Worm (Caenorhabditis elegans) whole organism, young adult: ENCODE measurements around the gene BE10.3.
A peak's percentile ranks its signal among the peaks of the same experiment; 100 is the strongest.

Experiments
- B0019.2 ChIP-seq: fragments of 200-800 bp; sonication (Bioruptor generic); conservative IDR thresholded peaks from 2 replicates; pipeline ENCODE4 v1.3.6; 2022; ENCODE audit warnings: missing genetic modification reagents, missing genetic modification characterization, missing compliant biosample characterization
- B0035.1 ChIP-seq: sonication (generic microtip); optimal IDR thresholded peaks from 2 replicates; lab custom pipeline; 2016; ENCODE audit warnings: missing genetic modification characterization, mild to moderate bottlenecking, missing compliant biosample characterization, missing genotype, missing genetic modification reagents
- F55B11.4 ChIP-seq: sonication (generic microtip); optimal IDR thresholded peaks from 2 replicates; lab custom pipeline; 2016; ENCODE audit warnings: missing compliant biosample characterization, missing genetic modification characterization, borderline replicate concordance; ENCODE audit not compliant: insufficient read depth
- F57A8.1 ChIP-seq: fragments of 200-800 bp; sonication (Bioruptor generic); optimal IDR thresholded peaks from 2 replicates; lab custom pipeline; 2018; ENCODE audit warnings: mild to moderate bottlenecking, missing genetic modification characterization, moderate library complexity, missing compliant biosample characterization
- Y67H2A.10 ChIP-seq: fragments of 200-800 bp; sonication (Bioruptor generic); conservative IDR thresholded peaks from 2 replicates; pipeline ENCODE4 v1.3.6; 2022; ENCODE audit warnings: missing genetic modification reagents, missing genetic modification characterization, missing compliant biosample characterization
- attf-3 ChIP-seq: fragments of 200-800 bp; sonication (Bioruptor generic); conservative IDR thresholded peaks from 2 replicates; pipeline ENCODE4 v1.3.6; 2022; ENCODE audit warnings: missing genetic modification reagents, missing genetic modification characterization, missing compliant biosample characterization
- ccch-3 ChIP-seq: fragments of 200-800 bp; sonication (Bioruptor generic); optimal IDR thresholded peaks from 2 replicates; lab custom pipeline; 2018; ENCODE audit warnings: mild to moderate bottlenecking, missing genetic modification characterization, missing compliant biosample characterization
- cebp-1 ChIP-seq, 2 experiments: fragments of 200-800 bp in 1 of 2; sonication (Bioruptor generic) in 1 of 2; sonication (generic microtip) in 1 of 2; IDR thresholded peaks in 1 of 2; optimal IDR thresholded peaks in 1 of 2; 2 replicates each; pipeline versions ENCODE4 v1.3.6 to Lab custom; 2017 to 2022; ENCODE audit warnings: missing compliant biosample characterization in 2 of 2, missing genetic modification characterization in 2 of 2, mild to moderate bottlenecking in 1 of 2, missing genetic modification reagents in 1 of 2, moderate library complexity in 1 of 2
- ceh-100 ChIP-seq: fragments of 200-800 bp; sonication (Bioruptor generic); IDR thresholded peaks from 2 replicates; pipeline ENCODE4 v1.3.6; 2022; ENCODE audit warnings: missing genetic modification reagents, missing genetic modification characterization, missing compliant biosample characterization
- ceh-40 ChIP-seq: fragments of 200-800 bp; sonication (Bioruptor generic); IDR thresholded peaks from 2 replicates; pipeline ENCODE4 v1.3.6; 2022; ENCODE audit warnings: missing genetic modification characterization, missing compliant biosample characterization
- ceh-79 ChIP-seq: sonication (generic microtip); optimal IDR thresholded peaks from 2 replicates; lab custom pipeline; 2017; ENCODE audit warnings: mild to moderate bottlenecking, missing genetic modification characterization, missing compliant biosample characterization
- chd-7 ChIP-seq: sonication (generic microtip); optimal IDR thresholded peaks from 2 replicates; lab custom pipeline; 2016; ENCODE audit warnings: mild to moderate bottlenecking, missing genetic modification characterization, moderate library complexity, missing compliant biosample characterization
- die-1 ChIP-seq: sonication (generic microtip); optimal IDR thresholded peaks from 2 replicates; lab custom pipeline; 2016; ENCODE audit warnings: missing genotype, mild to moderate bottlenecking, missing genetic modification characterization, missing compliant biosample characterization
- dox-1 ChIP-seq: fragments of 200-800 bp; sonication (Bioruptor generic); IDR thresholded peaks from 2 replicates; pipeline ENCODE4 v1.3.6; 2022; ENCODE audit warnings: missing genetic modification reagents, missing genetic modification characterization, missing compliant biosample characterization
- egl-18 ChIP-seq: fragments of 200-800 bp; sonication (Bioruptor generic); IDR thresholded peaks from 2 replicates; pipeline ENCODE4 v1.3.6; 2022; ENCODE audit warnings: missing genetic modification reagents, missing genetic modification characterization, missing compliant biosample characterization
- hrde-1 ChIP-seq: sonication (generic microtip); optimal IDR thresholded peaks from 2 replicates; lab custom pipeline; 2016; ENCODE audit warnings: missing genetic modification characterization, mild to moderate bottlenecking, missing compliant biosample characterization, moderate library complexity, missing genotype, missing genetic modification reagents, borderline replicate concordance
- madf-8 ChIP-seq: fragments of 200-800 bp; sonication (Bioruptor generic); conservative IDR thresholded peaks from 2 replicates; pipeline ENCODE4 v1.3.6; 2022; ENCODE audit warnings: missing genetic modification reagents, missing genetic modification characterization, missing compliant biosample characterization
- mxl-1 ChIP-seq: sonication (generic microtip); optimal IDR thresholded peaks from 2 replicates; lab custom pipeline; 2016; ENCODE audit warnings: missing genetic modification characterization, missing compliant biosample characterization
- nfyb-1 ChIP-seq: fragments of 200-800 bp; sonication (Bioruptor generic); IDR thresholded peaks from 2 replicates; pipeline ENCODE4 v1.3.6; 2022; ENCODE audit warnings: missing genetic modification reagents, missing genetic modification characterization, missing compliant biosample characterization
- nhr-80 ChIP-seq: sonication (generic microtip); optimal IDR thresholded peaks from 2 replicates; lab custom pipeline; 2016; ENCODE audit warnings: missing genetic modification characterization, missing compliant biosample characterization
- nhr-90 ChIP-seq: sonication (generic microtip); optimal IDR thresholded peaks from 2 replicates; lab custom pipeline; 2016; ENCODE audit warnings: missing genotype, mild to moderate bottlenecking, missing genetic modification characterization, missing compliant biosample characterization
- pbrm-1 ChIP-seq: fragments of 200-800 bp; sonication (Bioruptor generic); IDR thresholded peaks from 2 replicates; pipeline ENCODE4 v1.3.6; 2022; ENCODE audit warnings: missing genetic modification reagents, missing genetic modification characterization, missing compliant biosample characterization
- pha-4 ChIP-seq: fragments of 150-350 bp; sonication (generic microtip); optimal IDR thresholded peaks from 2 replicates; lab custom pipeline; 2014; ENCODE audit warnings: missing biosample characterization, missing genetic modification reagents, missing genetic modification characterization
- rec-8 ChIP-seq, 2 experiments: sonication (generic microtip); optimal IDR thresholded peaks; 2 replicates each; lab custom pipeline; 2016; ENCODE audit warnings: mild to moderate bottlenecking in 2 of 2, missing genetic modification characterization in 2 of 2, missing genetic modification reagents in 2 of 2, missing genotype in 2 of 2, missing biosample characterization in 1 of 2, missing compliant biosample characterization in 1 of 2, moderate library complexity in 1 of 2
- rpc-1 ChIP-seq, 2 experiments: fragments of 150-350 bp in 1 of 2; sonication (generic microtip) in 1 of 2; optimal IDR thresholded peaks; 2 replicates each; lab custom pipeline; 2014 to 2018; ENCODE audit warnings: missing biosample characterization in 1 of 2, missing genetic modification characterization in 1 of 2, missing genetic modification reagents in 1 of 2, missing genotype in 1 of 2
- snpc-1.1 ChIP-seq: sonication (generic microtip); optimal IDR thresholded peaks from 2 replicates; lab custom pipeline; 2017; ENCODE audit warnings: missing genetic modification characterization, mild to moderate bottlenecking, missing compliant biosample characterization, antibody characterized with exemption, moderate library complexity, missing genotype, missing genetic modification reagents; ENCODE audit not compliant: insufficient read depth
- sptf-2 ChIP-seq: fragments of 200-800 bp; sonication (Bioruptor generic); optimal IDR thresholded peaks from 2 replicates; lab custom pipeline; 2018; ENCODE audit warnings: mild to moderate bottlenecking, missing genetic modification characterization, missing compliant biosample characterization
- tbp1 ChIP-seq: fragments of 200-800 bp; sonication (Bioruptor generic); optimal IDR thresholded peaks from 2 replicates; lab custom pipeline; 2018; ENCODE audit warnings: mild to moderate bottlenecking, missing genetic modification characterization, missing compliant biosample characterization
- tbx-9 ChIP-seq: sonication (generic microtip); optimal IDR thresholded peaks from 2 replicates; lab custom pipeline; 2016; ENCODE audit warnings: borderline replicate concordance, missing genetic modification characterization, inconsistent platforms, missing compliant biosample characterization
- unc-130 ChIP-seq: sonication (generic microtip); optimal IDR thresholded peaks from 2 replicates; lab custom pipeline; 2016; ENCODE audit warnings: missing genetic modification reagents, missing genetic modification characterization, missing compliant biosample characterization
- ztf-22 ChIP-seq: fragments of 200-800 bp; sonication (Bioruptor generic); optimal IDR thresholded peaks from 2 replicates; lab custom pipeline; 2018; ENCODE audit warnings: mild to moderate bottlenecking, missing genetic modification characterization, moderate library complexity, missing compliant biosample characterization

Gene BE10.3

DNA sequence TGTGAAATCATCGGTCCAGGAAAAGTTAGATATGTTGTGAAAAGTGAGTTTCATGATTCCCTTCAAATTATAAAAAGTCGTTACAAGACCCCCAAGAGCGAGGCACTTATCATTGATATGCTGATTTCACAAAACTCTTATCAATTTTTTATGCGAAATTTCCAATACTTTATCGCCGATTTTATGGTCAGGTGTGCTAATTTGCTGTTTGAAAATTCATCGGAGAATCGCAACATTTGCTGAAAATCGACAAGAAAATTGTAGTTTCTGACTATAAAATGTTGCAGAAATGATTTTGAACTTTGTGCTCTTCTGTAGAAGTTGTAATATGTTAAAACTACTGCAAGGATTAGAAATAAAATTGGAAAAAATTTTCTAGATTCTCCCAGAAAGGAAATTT is 23.9 kb downstream of the BE10.3 start:
- no peak for TF ChIP-seq ccch-3 (GFP tag; lab: Kevin White, UChicago)
- TF ChIP-seq B0019.2 (GFP tag; lab: Robert Waterston, UW): no peak
- TF ChIP-seq ceh-79 (tag; lab: Kevin White, UChicago): no peak
- TF ChIP-seq mxl-1 (tag; lab: Kevin White, UChicago): no peak
- no peak for TF ChIP-seq snpc-1.1 (tag; lab: Kevin White, UChicago)
- TF ChIP-seq tbp1 (GFP tag; lab: Kevin White, UChicago): no peak
- no peak for TF ChIP-seq unc-130 (GFP tag; lab: Kevin White, UChicago)
- no peak for TF ChIP-seq cebp-1 (GFP tag; IDR thresholded peaks at IDR 0.05; lab: Robert Waterston, UW)
- TF ChIP-seq cebp-1 (tag; optimal IDR thresholded peaks at IDR 0.05; lab: Kevin White, UChicago): no peak
- no peak for TF ChIP-seq dox-1
- no peak for TF ChIP-seq B0035.1 (tag; lab: Kevin White, UChicago)
- no peak for TF ChIP-seq chd-7
- no peak for TF ChIP-seq F55B11.4 (tag; lab: Kevin White, UChicago)
- TF ChIP-seq egl-18 (GFP tag; lab: Robert Waterston, UW): no peak
- TF ChIP-seq hrde-1: no peak
- TF ChIP-seq pbrm-1: no peak
- TF ChIP-seq ztf-22 (GFP tag; lab: Kevin White, UChicago): no peak
- TF ChIP-seq madf-8 (GFP tag; lab: Robert Waterston, UW): no peak
- no peak for TF ChIP-seq tbx-9 (tag; lab: Kevin White, UChicago)

DNA sequence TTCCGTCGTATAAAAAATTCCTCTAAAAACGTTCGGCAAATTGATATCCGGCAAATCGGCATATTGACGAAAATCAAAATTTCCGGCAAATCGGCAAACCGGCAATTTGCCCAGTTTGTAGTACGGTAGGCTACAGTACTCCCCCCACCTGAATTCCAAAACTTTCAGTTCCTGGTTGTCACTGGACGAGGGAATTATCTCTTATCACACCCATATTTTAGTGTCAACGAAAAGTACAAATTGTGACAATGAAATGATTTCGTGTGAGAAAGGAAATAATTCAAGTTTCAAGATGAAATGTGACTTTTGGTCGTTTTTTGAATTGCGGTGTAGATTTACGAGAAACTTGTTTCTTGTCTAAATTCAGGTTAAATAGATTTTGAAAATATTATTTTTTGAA is 25.3 kb downstream of the BE10.3 start:
- TF ChIP-seq pha-4: no peak
- peak; percentile 43 for TF ChIP-seq nhr-80
- TF ChIP-seq, all 124 proteins: peak for 1

DNA sequence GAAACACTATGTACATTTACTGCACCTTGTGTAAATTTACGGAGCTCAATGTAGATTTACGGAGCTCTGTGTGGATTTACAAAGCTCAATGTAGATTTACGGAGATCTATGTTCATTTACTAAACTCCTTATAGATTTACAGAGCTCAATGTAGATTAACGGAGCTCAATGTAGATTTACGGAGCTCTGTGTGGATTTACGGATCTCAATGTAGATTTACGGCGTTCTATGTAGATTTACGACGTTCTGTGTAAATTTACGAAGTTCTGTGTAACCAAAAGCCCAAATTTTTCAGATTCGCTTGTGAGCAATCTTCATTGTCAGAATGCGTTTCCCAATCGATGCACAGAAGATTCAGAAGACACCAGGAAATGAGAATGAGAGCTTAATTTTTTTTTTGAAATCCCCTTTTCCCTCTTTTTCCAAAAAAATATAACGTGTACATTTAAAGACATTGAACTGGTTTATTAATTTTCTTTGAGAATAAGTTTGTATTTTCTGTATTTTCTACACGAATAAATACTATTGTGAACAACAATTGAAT is 29.0 kb downstream of the BE10.3 start:
- no peak for TF ChIP-seq sptf-2 (GFP tag; lab: Kevin White, UChicago)
- 0 out of 2 replicates have a peak, but pooled peaks have one; percentile 7 for TF ChIP-seq nfyb-1 (GFP tag; lab: Robert Waterston, UW)
- no peak for TF ChIP-seq F57A8.1 (GFP tag; lab: Kevin White, UChicago)
- no peak for TF ChIP-seq ztf-22 (GFP tag; lab: Kevin White, UChicago)
- no peak for TF ChIP-seq pbrm-1

DNA sequence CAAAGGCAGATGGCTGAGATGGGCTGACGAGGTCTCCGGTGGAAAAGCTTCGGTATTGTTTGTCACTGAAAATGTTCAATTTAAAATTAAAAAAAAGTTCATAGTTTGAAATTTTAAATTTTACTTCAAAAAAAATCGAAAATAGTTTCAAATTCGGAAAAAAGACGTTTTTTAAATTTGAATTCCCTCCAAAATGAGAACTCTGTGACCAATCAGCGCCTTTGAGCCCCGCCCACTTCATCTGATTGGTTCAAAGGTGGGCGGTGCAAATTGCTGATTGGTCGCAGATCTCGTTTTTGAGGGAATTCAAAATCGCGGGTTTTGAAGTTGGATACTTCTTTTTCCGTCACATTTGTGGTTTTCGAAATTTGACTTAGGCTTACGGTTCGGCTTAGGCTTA is 30.5 kb downstream of the BE10.3 start:
- TF ChIP-seq Y67H2A.10 (GFP tag; lab: Robert Waterston, UW) (no peak), ceh-40 (no peak), ceh-100 (GFP tag; lab: Robert Waterston, UW) (no peak), rec-8 (tag; optimal IDR thresholded peaks at IDR 0.05; lab: Kevin White, UChicago) (no peak), nfyb-1 (GFP tag; lab: Robert Waterston, UW) (peak; percentile 83), nhr-90 (tag; lab: Kevin White, UChicago) (no peak), rpc-1 (optimal IDR thresholded peaks at IDR 0.05; lab: Kevin White, UChicago) (no peak), rpc-1 (tag; optimal IDR thresholded peaks at IDR 0.05; lab: Kevin White, UChicago) (no peak), attf-3 (GFP tag; lab: Robert Waterston, UW) (no peak), die-1 (tag; lab: Kevin White, UChicago) (no peak)
